Worm (Caenorhabditis elegans) whole organism, L1 larva: ENCODE measurements around the gene pals-22.

Source experiments
- egl-27 ChIP-seq, 2 experiments: fragments of 150-350 bp in 1 of 2; sonication (generic microtip); optimal IDR thresholded peaks; 3 replicates each; lab custom pipeline; 2017 to 2018; ENCODE audit warnings: missing biosample characterization in 2 of 2, missing genetic modification characterization in 2 of 2, missing genetic modification reagents in 2 of 2
- mep-1 ChIP-seq: fragments of 150-350 bp; optimal IDR thresholded peaks from 2 replicates; lab custom pipeline; 2014; ENCODE audit warnings: missing biosample characterization, missing genetic modification characterization
- nhr-90 ChIP-seq: sonication (generic microtip); optimal IDR thresholded peaks from 2 replicates; lab custom pipeline; 2016; ENCODE audit warnings: mild to moderate bottlenecking, missing genetic modification characterization, missing compliant biosample characterization; ENCODE audit not compliant: poor library complexity
- pqm-1 ChIP-seq: sonication (generic microtip); optimal IDR thresholded peaks from 3 replicates; lab custom pipeline; 2017; ENCODE audit warnings: missing biosample characterization, missing genetic modification characterization

- TF ChIP-seq mep-1 (tag; lab: Kevin White, UChicago) (no peak), nhr-90 (tag; lab: Kevin White, UChicago) (no peak), egl-27 (tag; optimal IDR thresholded peaks at IDR 0.05; lab: Kevin White, UChicago) (no peak), pqm-1 (tag; lab: Kevin White, UChicago) (no peak)
These were observed 43.5 kb downstream of the pals-22 start, which contains the start of gene clec-148 for ce11 chrIII:175733-176132.
